Fruit fly (Drosophila melanogaster): Measurements from ENCODE around the gene CG42675.

DNA sequence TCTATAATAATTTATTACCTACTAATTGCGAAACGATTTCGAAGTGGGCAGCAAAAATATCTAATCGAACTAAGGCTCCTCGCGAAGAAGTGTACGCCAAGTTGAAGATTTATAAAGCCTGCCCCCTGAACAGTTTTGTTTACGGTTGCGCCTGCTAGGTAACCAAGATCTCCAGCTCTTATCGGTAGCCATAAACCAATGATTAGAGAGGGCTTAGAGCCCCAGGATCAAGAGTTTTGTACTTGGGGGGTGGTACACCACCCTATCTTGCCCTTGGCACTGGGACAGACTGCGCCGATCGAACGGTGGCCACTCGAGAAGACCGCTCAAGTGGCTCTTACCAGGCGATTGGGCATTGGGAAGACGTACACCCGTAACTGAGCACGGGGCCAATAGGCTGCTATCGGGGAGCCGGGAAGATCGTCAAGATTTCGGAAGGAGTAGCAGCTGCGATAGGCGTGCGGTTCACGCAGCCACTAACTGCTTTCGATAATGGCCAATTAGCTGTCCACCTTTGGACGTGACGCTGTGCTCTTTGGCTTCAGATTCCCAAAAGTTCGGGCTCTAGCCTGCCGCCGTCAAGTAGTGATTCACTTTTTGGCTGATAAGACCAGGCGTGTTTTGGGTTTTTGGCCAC lies 19.1 kb downstream of the CG42675 start:
- TF ChIP-seq fd85E (GFP tag; optimal IDR thresholded peaks at IDR 0.05) (no peak), spab (GFP tag; optimal IDR thresholded peaks at IDR 0.05) (no peak), Blimp-1 (GFP tag; optimal IDR thresholded peaks at IDR 0.05) (no peak), CG6854 (GFP tag; optimal IDR thresholded peaks at IDR 0.05) (no peak), Ets96B (tag; optimal IDR thresholded peaks at IDR 0.05) (no peak), CG11294 (GFP tag; IDR thresholded peaks at IDR 0.05) (no peak), Gug (GFP tag; IDR thresholded peaks at IDR 0.05) (no peak), pdm3 (GFP tag; optimal IDR thresholded peaks at IDR 0.05) (no peak), eg (GFP tag; IDR thresholded peaks at IDR 0.05) (no peak), Smox (GFP tag; optimal IDR thresholded peaks at IDR 0.05) (no peak), CG8319 (GFP tag; optimal IDR thresholded peaks at IDR 0.05) (no peak), topi (GFP tag; optimal IDR thresholded peaks at IDR 0.05) (no peak), CG7368 (GFP tag; optimal IDR thresholded peaks at IDR 0.05) (no peak), Hr4 (GFP tag; optimal IDR thresholded peaks at IDR 0.05) (no peak)

Data from whole organism, prepupa.